Worm (Caenorhabditis elegans) whole organism, L4 larva: Measurements from ENCODE around the gene F41H8.2.
"Not testable (repeated sequence)": the region's sequence is repeated elsewhere in the genome, so short reads cannot be mapped to it uniquely, and the experiment has no call there.

ENCODE experiments used
- F10B5.3 ChIP-seq: sonication (generic microtip); optimal IDR thresholded peaks from 2 replicates; lab custom pipeline; 2016; ENCODE audit warnings: mild to moderate bottlenecking, missing genetic modification characterization, missing compliant biosample characterization
- F37D6.2 ChIP-seq: sonication (generic microtip); optimal IDR thresholded peaks from 2 replicates; lab custom pipeline; 2016; ENCODE audit warnings: mild to moderate bottlenecking, missing genetic modification characterization, missing compliant biosample characterization
- F44E2.7 ChIP-seq: fragments of 200-800 bp; sonication (Bioruptor generic); IDR thresholded peaks from 2 replicates; pipeline ENCODE4 v2.1.2; 2022; ENCODE audit warnings: missing genetic modification characterization, missing compliant biosample characterization
- R02D3.7 ChIP-seq: fragments of 150-350 bp; sonication (generic microtip); optimal IDR thresholded peaks from 3 replicates; lab custom pipeline; 2014; ENCODE audit warnings: missing biosample characterization, missing genetic modification characterization
- Y5F2A.4 ChIP-seq: fragments of 200-800 bp; sonication (Bioruptor generic); optimal IDR thresholded peaks from 2 replicates; lab custom pipeline; 2018; ENCODE audit warnings: mild to moderate bottlenecking, missing genetic modification characterization, missing compliant biosample characterization
- aha-1 ChIP-seq: fragments of 150-350 bp; peaks from one replicate; lab custom pipeline; 2014; ENCODE audit warnings: missing biosample characterization, missing genetic modification characterization
- ceh-28 ChIP-seq: fragments of 150-350 bp; optimal IDR thresholded peaks from 2 replicates; lab custom pipeline; 2014; ENCODE audit warnings: missing biosample characterization, missing genetic modification reagents, missing genetic modification characterization
- ceh-82 ChIP-seq: sonication (generic microtip); optimal IDR thresholded peaks from 2 replicates; lab custom pipeline; 2017; ENCODE audit warnings: missing biosample characterization, missing genetic modification characterization
- ctbp-1 ChIP-seq: fragments of 200-800 bp; sonication (Bioruptor generic); IDR thresholded peaks from 2 replicates; pipeline ENCODE4 v1.3.6; 2022; ENCODE audit warnings: missing genetic modification reagents, missing genetic modification characterization, missing compliant biosample characterization
- dpl-1 ChIP-seq: fragments of 150-350 bp; optimal IDR thresholded peaks from 2 replicates; lab custom pipeline; 2014; ENCODE audit warnings: missing biosample characterization, missing genetic modification reagents, missing genetic modification characterization
- fkh-10 ChIP-seq: fragments of 150-350 bp; optimal IDR thresholded peaks from 2 replicates; lab custom pipeline; 2014; ENCODE audit warnings: missing biosample characterization, missing genetic modification reagents, missing genetic modification characterization
- hif-1 ChIP-seq, 2 experiments: sonication (generic microtip); optimal IDR thresholded peaks; 2 replicates each; lab custom pipeline; 2016 to 2017; ENCODE audit warnings: missing compliant biosample characterization in 2 of 2, missing genetic modification characterization in 2 of 2, missing genetic modification reagents in 2 of 2, missing genotype in 2 of 2, mild to moderate bottlenecking in 1 of 2
- lim-7 ChIP-seq: fragments of 200-800 bp; sonication (Bioruptor generic); IDR thresholded peaks from 2 replicates; pipeline ENCODE4 v1.3.6; 2022; ENCODE audit warnings: missing genetic modification characterization, missing compliant biosample characterization
- lin-13 ChIP-seq: fragments of 150-350 bp; optimal IDR thresholded peaks from 2 replicates; lab custom pipeline; 2014; ENCODE audit warnings: missing biosample characterization, missing genetic modification reagents, missing genetic modification characterization
- lin-15B ChIP-seq: fragments of 150-350 bp; sonication (generic microtip); optimal IDR thresholded peaks from 3 replicates; lab custom pipeline; 2014; ENCODE audit warnings: missing biosample characterization, missing genetic modification characterization
- lir-3 ChIP-seq: sonication (generic microtip); optimal IDR thresholded peaks from 2 replicates; lab custom pipeline; 2016; ENCODE audit warnings: mild to moderate bottlenecking, missing genetic modification characterization, missing compliant biosample characterization
- madf-9 ChIP-seq: fragments of 200-800 bp; sonication (Bioruptor generic); conservative IDR thresholded peaks from 2 replicates; pipeline ENCODE4 v1.3.6; 2022; ENCODE audit warnings: missing genetic modification reagents, missing genetic modification characterization, missing compliant biosample characterization
- mep-1 ChIP-seq: fragments of 150-350 bp; sonication (generic microtip); optimal IDR thresholded peaks from 3 replicates; lab custom pipeline; 2014; ENCODE audit warnings: missing biosample characterization, missing genetic modification characterization
- mes-2 ChIP-seq: sonication (generic microtip); optimal IDR thresholded peaks from 2 replicates; lab custom pipeline; 2016; ENCODE audit warnings: missing genotype, mild to moderate bottlenecking, missing genetic modification characterization, missing compliant biosample characterization; ENCODE audit not compliant: poor library complexity, severe bottlenecking
- mxl-2 ChIP-seq: fragments of 200-800 bp; sonication (Bioruptor generic); conservative IDR thresholded peaks from 2 replicates; pipeline ENCODE4 v1.3.6; 2022; ENCODE audit warnings: missing genetic modification reagents, missing genetic modification characterization, missing compliant biosample characterization
- nhr-10 ChIP-seq: fragments of 150-350 bp; optimal IDR thresholded peaks from 2 replicates; lab custom pipeline; 2014; ENCODE audit warnings: missing biosample characterization, missing genetic modification characterization
- nhr-102 ChIP-seq: sonication (generic microtip); optimal IDR thresholded peaks from 2 replicates; lab custom pipeline; 2016; ENCODE audit warnings: mild to moderate bottlenecking, missing genetic modification characterization, moderate library complexity, missing compliant biosample characterization
- nhr-111 ChIP-seq: fragments of 200-800 bp; sonication (Bioruptor generic); optimal IDR thresholded peaks from 2 replicates; lab custom pipeline; 2018; ENCODE audit warnings: mild to moderate bottlenecking, missing genetic modification characterization, missing compliant biosample characterization
- nhr-77 ChIP-seq: fragments of 150-350 bp; optimal IDR thresholded peaks from 2 replicates; lab custom pipeline; 2014; ENCODE audit warnings: missing biosample characterization, missing genetic modification characterization
- rbr-2 ChIP-seq: sonication (generic microtip); optimal IDR thresholded peaks from 2 replicates; lab custom pipeline; 2016; ENCODE audit warnings: missing genotype, missing genetic modification characterization, missing compliant biosample characterization
- saeg-2 ChIP-seq: fragments of 200-800 bp; sonication (Bioruptor generic); IDR thresholded peaks from 2 replicates; pipeline ENCODE4 v1.3.6; 2022; ENCODE audit warnings: missing genetic modification reagents, missing genetic modification characterization, missing compliant biosample characterization
- sdz-12 ChIP-seq: fragments of 200-800 bp; sonication (Bioruptor generic); optimal IDR thresholded peaks from 2 replicates; lab custom pipeline; 2018; ENCODE audit warnings: mild to moderate bottlenecking, missing genetic modification characterization, missing compliant biosample characterization
- skn-1 ChIP-seq: fragments of 150-350 bp; optimal IDR thresholded peaks from 2 replicates; lab custom pipeline; 2014; ENCODE audit warnings: missing biosample characterization, missing genetic modification characterization
- snpc-4 ChIP-seq: fragments of 150-350 bp; optimal IDR thresholded peaks from 2 replicates; lab custom pipeline; 2014; ENCODE audit warnings: missing biosample characterization, missing genetic modification characterization
- tag-97 ChIP-seq: fragments of 200-800 bp; sonication (Bioruptor generic); IDR thresholded peaks from 2 replicates; pipeline ENCODE4 v1.3.6; 2022; ENCODE audit warnings: missing genetic modification characterization, missing compliant biosample characterization
- zag-1 ChIP-seq: fragments of 150-350 bp; optimal IDR thresholded peaks from 2 replicates; lab custom pipeline; 2014; ENCODE audit warnings: missing biosample characterization, missing genetic modification characterization
- zfp-2 ChIP-seq: sonication (generic microtip); optimal IDR thresholded peaks from 2 replicates; lab custom pipeline; 2016; ENCODE audit warnings: mild to moderate bottlenecking, missing genetic modification characterization, missing compliant biosample characterization
- zip-11 ChIP-seq: fragments of 200-800 bp; sonication (Bioruptor generic); IDR thresholded peaks from 2 replicates; pipeline ENCODE4 v1.3.6; 2022; ENCODE audit warnings: missing genetic modification characterization, missing compliant biosample characterization
- ztf-7 ChIP-seq: fragments of 150-350 bp; optimal IDR thresholded peaks from 2 replicates; lab custom pipeline; 2014; ENCODE audit warnings: missing biosample characterization, missing genetic modification characterization

The F41H8.2 gene

DNA sequence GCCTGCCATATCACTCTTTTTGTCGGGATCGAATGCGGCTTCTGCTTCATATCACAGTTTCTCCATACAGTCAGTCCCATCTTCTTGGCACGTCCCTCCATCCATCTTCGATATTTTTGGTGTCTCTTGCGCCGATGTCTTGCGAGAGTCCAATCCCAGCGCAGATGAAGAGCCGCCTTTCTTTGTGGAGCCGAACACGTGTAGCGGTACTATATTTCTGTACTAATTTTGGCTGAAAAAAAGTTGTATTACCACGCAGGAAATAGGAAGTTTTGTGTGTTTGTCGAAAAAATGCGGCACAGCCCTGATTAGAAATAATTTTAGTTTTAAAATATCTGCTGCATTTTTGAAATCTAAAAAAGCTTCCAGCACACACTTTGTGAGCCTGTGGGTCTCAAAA is 16.9 kb downstream of the F41H8.2 start, which contains the start of gene K09C6.8:
Gene K09C6.8 (minus strand): TSS at position 101 of the 400 bp plus-strand sequence.
- TF ChIP-seq fkh-10; aha-1; ctbp-1 (GFP tag; lab: Robert Waterston, UW): not testable (repeated sequence)

DNA sequence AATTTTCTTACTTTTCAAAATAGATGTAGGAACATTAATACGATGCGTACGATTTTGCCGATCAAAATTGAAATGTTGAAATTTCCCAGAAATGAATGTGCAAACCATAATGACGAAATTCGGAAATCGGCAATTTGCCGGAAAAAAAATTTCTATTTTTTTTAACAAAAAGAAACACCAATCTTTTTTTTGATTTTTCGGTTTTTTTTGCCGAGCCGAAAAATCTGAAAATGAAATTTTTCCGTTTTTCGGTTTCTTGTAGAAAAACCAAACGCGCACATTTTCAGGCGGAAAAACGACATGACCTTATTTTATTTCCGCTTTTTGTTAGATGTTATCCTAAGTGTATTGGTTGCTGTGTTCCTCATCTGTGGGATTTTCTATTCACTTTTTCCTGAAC is 21.3 kb downstream of the F41H8.2 start, which contains the start of gene srbc-13:
Gene srbc-13 (plus strand): TSS at position 301 of the 400 bp plus-strand sequence.
- TF ChIP-seq nhr-102 (no peak), F44E2.7 (no peak), lin-13 (no peak), lir-3 (tag; lab: Kevin White, UChicago) (no peak), F10B5.3 (tag; lab: Kevin White, UChicago) (no peak), mxl-2 (no peak), Y5F2A.4 (no peak), lin-15B (tag; lab: Kevin White, UChicago) (no peak)
- TF ChIP-seq, all 104 proteins: peak for 0

DNA sequence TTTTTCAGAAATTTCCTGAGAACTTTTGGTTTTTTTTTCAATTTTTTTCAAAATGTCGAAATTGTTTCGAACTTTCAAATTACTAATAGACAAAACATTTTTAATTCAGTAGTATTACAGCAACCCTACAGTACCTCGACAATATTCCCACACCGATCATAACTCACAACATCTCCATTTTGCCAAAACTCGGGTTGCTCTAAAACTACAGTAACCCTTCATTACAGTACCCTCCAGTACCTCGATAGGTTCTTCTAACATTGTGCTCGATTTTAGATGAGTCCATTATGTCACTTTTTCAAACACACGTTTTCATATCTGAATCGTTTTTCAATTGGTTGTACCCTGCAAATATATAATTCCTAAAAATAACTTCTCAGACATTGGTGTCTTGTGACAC is 22.8 kb downstream of the F41H8.2 start:
- no peak for TF ChIP-seq ctbp-1 (GFP tag; lab: Robert Waterston, UW)
- no peak for TF ChIP-seq rbr-2 (tag; lab: Kevin White, UChicago)

DNA sequence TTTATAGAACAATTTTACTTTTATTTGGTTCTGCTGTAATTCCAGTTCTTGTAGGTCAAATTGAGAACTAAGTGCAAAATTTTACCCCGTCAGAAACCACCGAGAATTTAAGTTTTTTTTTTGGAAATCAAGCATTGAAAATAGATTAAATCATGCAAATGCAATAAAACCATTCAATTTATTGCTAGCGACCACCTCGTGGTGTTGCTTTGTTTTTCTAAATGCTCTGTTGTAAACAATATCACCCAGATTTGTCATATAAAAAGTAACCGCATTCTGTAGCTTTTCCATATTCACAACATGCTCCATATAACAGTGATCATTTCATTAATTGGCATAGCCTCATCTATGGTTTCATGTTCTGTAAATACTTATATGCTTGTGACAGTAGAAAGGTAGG is 23.3 kb downstream of the F41H8.2 start, which contains the start of gene srbc-12:
Gene srbc-12 (plus strand): TSS at position 301 of the 400 bp plus-strand sequence.
- TF ChIP-seq ztf-7 (tag; lab: Kevin White, UChicago) (no peak), zag-1 (tag; lab: Kevin White, UChicago) (no peak), F37D6.2 (no peak), zip-11 (GFP tag; lab: Robert Waterston, UW) (no peak), fkh-10 (no peak), nhr-10 (tag; lab: Kevin White, UChicago) (no peak), madf-9 (GFP tag; lab: Robert Waterston, UW) (no peak), sdz-12 (no peak)
- TF ChIP-seq, all 104 proteins: peak for 0

DNA sequence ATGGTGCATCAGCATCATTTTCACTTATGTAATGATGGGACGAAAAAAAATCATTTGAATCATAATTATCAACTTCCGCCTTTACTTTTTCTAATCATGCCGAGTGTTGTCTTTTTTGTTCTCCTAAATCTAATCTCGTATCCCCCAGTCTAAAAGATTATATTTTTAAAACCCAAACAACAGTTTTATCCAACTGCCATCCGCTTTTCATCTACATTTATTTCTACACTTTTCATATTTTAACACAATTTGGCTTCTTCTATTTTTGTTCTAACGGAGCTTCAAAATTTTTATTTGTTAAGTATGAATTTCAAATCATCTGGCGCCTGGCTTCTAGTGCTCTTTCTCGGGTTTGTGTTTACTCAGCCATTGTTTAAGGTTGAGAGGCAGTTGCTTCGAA is 26.0 kb downstream of the F41H8.2 start, which contains the start of gene K09C6.3:
Gene K09C6.3 (plus strand): TSS at position 301 of the 400 bp plus-strand sequence.
- TF ChIP-seq hif-1 (tag; optimal IDR thresholded peaks at IDR 0.05; lab: Kevin White, UChicago): no peak
- no peak for TF ChIP-seq mes-2 (tag; lab: Kevin White, UChicago)
- no peak for TF ChIP-seq tag-97
- TF ChIP-seq ctbp-1 (GFP tag; lab: Robert Waterston, UW): no peak
- TF ChIP-seq ceh-28 (tag; lab: Kevin White, UChicago): no peak
- no peak for TF ChIP-seq zip-11 (GFP tag; lab: Robert Waterston, UW)
- TF ChIP-seq ceh-82 (tag; lab: Kevin White, UChicago): no peak
- no peak for TF ChIP-seq zfp-2
- no peak for TF ChIP-seq saeg-2 (GFP tag; lab: Robert Waterston, UW)
- TF ChIP-seq R02D3.7 (tag; lab: Kevin White, UChicago): no peak
- TF ChIP-seq snpc-4 (tag; lab: Kevin White, UChicago): no peak

DNA sequence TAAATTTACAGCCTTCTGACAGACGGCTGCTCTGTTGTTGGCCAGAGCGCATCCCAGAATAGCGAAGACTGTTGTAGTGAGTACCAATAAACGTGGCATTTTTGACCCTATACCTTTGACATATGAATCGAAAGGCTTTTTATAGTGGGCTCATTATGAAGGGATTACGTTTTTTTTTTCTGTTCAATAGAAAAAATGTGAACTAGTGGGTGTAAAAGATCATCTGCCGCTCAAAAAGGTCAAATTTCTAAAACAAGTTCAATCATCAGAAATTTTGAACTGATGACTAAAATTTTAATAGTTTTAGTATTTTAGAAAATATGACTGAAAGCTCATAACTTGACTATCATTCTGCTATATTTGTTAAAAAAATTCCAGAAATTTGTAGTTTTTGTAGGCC is 28.8 kb downstream of the F41H8.2 start, which contains the start of gene K09C6.9:
Gene K09C6.9 (minus strand): TSS at position 101 of the 400 bp plus-strand sequence.
- TF ChIP-seq skn-1 (tag; lab: Kevin White, UChicago): no peak
- TF ChIP-seq, all 104 proteins: peak for 0

DNA sequence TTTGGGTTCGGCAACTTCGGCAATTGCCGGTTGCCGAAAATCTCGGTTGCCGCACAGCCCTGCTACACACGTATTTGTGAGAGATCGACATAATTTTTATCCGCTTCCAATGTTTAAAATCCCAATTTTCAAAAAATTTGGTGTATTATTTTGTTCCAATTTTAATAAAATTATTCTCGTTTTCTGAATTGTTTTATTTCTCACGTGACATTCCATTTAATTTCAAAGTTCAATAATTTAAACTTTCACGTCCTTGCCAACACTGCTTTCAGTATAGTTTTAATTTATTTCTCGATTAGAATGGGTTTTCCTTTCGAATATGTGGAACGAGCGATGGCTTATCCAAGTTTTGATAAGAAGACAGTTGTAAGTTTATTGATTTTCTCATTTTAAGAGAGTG is 30.4 kb downstream of the F41H8.2 start, which contains the start of gene K09C6.2:
Gene K09C6.2 (plus strand): TSS at position 301 of the 400 bp plus-strand sequence.
- TF ChIP-seq lim-7: no peak
- no peak for TF ChIP-seq ctbp-1 (GFP tag; lab: Robert Waterston, UW)
- no peak for TF ChIP-seq mep-1 (tag; lab: Kevin White, UChicago)
- no peak for TF ChIP-seq nhr-111 (GFP tag; lab: Kevin White, UChicago)
- TF ChIP-seq dpl-1 (GFP tag; lab: Kevin White, UChicago): no peak
- no peak for TF ChIP-seq nhr-77 (tag; lab: Kevin White, UChicago)
- no peak for TF ChIP-seq lin-13
- TF ChIP-seq, all 104 proteins: peak for 0
